Worm (Caenorhabditis elegans): Measurements from ENCODE around the gene fbxb-88.

- TF ChIP-seq him-1 (tag; optimal IDR thresholded peaks at IDR 0.05) (no peak), dao-5 (tag; optimal IDR thresholded peaks at IDR 0.05) (no peak)
These were observed 29.4 kb upstream of the fbxb-88 start for ce11 chrII:4857086-4857485.
